Fruit fly (Drosophila melanogaster) whole organism, wandering third instar larva: ENCODE data around the gene CG3793.
A peak's percentile ranks its signal among the peaks of the same experiment; 100 is the strongest.

ENCODE experiments used
- Abd-B ChIP-seq: fragments of >200 bp; optimal IDR thresholded peaks from 2 replicates; lab custom pipeline; 2017; ENCODE audit warnings: missing biosample characterization, missing genetic modification characterization
- CG32264 ChIP-seq: fragments of 200-800 bp; sonication (Bioruptor generic); optimal IDR thresholded peaks from 2 replicates; lab custom pipeline; 2016; ENCODE audit warnings: missing biosample characterization, missing genetic modification characterization
- CG9705 ChIP-seq: fragments of 200-800 bp; sonication (Bioruptor generic); optimal IDR thresholded peaks from 2 replicates; lab custom pipeline; 2018; ENCODE audit warnings: missing biosample characterization, mild to moderate bottlenecking, missing genetic modification characterization
- CrebA ChIP-seq: fragments of 200-800 bp; sonication (Bioruptor generic); optimal IDR thresholded peaks from 2 replicates; lab custom pipeline; 2016; ENCODE audit warnings: missing biosample characterization, mild to moderate bottlenecking, missing genetic modification characterization, borderline replicate concordance
- Dfd ChIP-seq: fragments of >200 bp; optimal IDR thresholded peaks from 2 replicates; lab custom pipeline; 2017; ENCODE audit warnings: missing biosample characterization, missing genetic modification characterization
- Dif ChIP-seq: fragments of 200-275, 200-300 bp; sonication (Bioruptor generic); optimal IDR thresholded peaks from 2 replicates; lab custom pipeline; 2018; ENCODE audit warnings: missing biosample characterization, missing genetic modification characterization; ENCODE audit not compliant: partially characterized antibody
- GATAd ChIP-seq: sonication (Bioruptor generic); optimal IDR thresholded peaks from 2 replicates; lab custom pipeline; 2016; ENCODE audit warnings: missing biosample characterization, missing genetic modification characterization
- HLH106 ChIP-seq: fragments of 200-800 bp; optimal IDR thresholded peaks from 3 replicates; lab custom pipeline; 2019; ENCODE audit warnings: missing biosample characterization, mild to moderate bottlenecking, missing genetic modification characterization, moderate library complexity
- Hnf4 ChIP-seq: fragments of 200-800 bp; sonication (Bioruptor generic); optimal IDR thresholded peaks from 2 replicates; lab custom pipeline; 2016; ENCODE audit warnings: missing biosample characterization, mild to moderate bottlenecking, missing genetic modification characterization
- Hr78 ChIP-seq: fragments of >200 bp; optimal IDR thresholded peaks from 2 replicates; lab custom pipeline; 2017; ENCODE audit warnings: missing biosample characterization, missing genetic modification characterization
- Hr83 ChIP-seq: fragments of 200-300 bp; sonication (Bioruptor generic); optimal IDR thresholded peaks from 2 replicates; lab custom pipeline; 2016; ENCODE audit warnings: missing biosample characterization, mild to moderate bottlenecking, missing genetic modification characterization, moderate library complexity; ENCODE audit not compliant: poor library complexity, severe bottlenecking
- Jra ChIP-seq: sonication (Bioruptor generic); optimal IDR thresholded peaks from 2 replicates; lab custom pipeline; 2016; ENCODE audit warnings: missing biosample characterization, missing genetic modification characterization
- Mio ChIP-seq: sonication (Bioruptor generic); optimal IDR thresholded peaks from 2 replicates; lab custom pipeline; 2016; ENCODE audit warnings: missing biosample characterization, missing genetic modification characterization
- Myc ChIP-seq: fragments of >200 bp; optimal IDR thresholded peaks from 2 replicates; lab custom pipeline; 2017
- N ChIP-seq: fragments of >200 bp; optimal IDR thresholded peaks from 2 replicates; lab custom pipeline; 2018; ENCODE audit warnings: missing biosample characterization, missing external identifiers, missing genetic modification characterization
- OdsH ChIP-seq: fragments of 200-800 bp; sonication (Bioruptor generic); optimal IDR thresholded peaks from 2 replicates; lab custom pipeline; 2016; ENCODE audit warnings: missing biosample characterization, mild to moderate bottlenecking, missing genetic modification characterization
- Rel ChIP-seq, 2 experiments: fragments of 200-800 bp; sonication (Bioruptor generic) in 1 of 2; optimal IDR thresholded peaks; 2 replicates in 1 of 2; 3 replicates in 1 of 2; lab custom pipeline; 2016 to 2019; ENCODE audit warnings: mild to moderate bottlenecking in 2 of 2, missing biosample characterization in 2 of 2, missing genetic modification characterization in 2 of 2, moderate library complexity in 1 of 2
- Sp1 ChIP-seq: fragments of 200-800 bp; sonication (Bioruptor generic); optimal IDR thresholded peaks from 3 replicates; lab custom pipeline; 2019; ENCODE audit warnings: missing biosample characterization, mild to moderate bottlenecking, missing genetic modification characterization, moderate library complexity
- Vsx2 ChIP-seq: fragments of 200-300, 225-300 bp; sonication (Bioruptor generic); optimal IDR thresholded peaks from 2 replicates; lab custom pipeline; 2018; ENCODE audit warnings: missing biosample characterization, missing genetic modification characterization; ENCODE audit not compliant: partially characterized antibody
- br ChIP-seq: fragments of 200-800 bp; sonication (Bioruptor generic); optimal IDR thresholded peaks from 2 replicates; lab custom pipeline; 2016; ENCODE audit warnings: missing biosample characterization, missing genetic modification characterization
- brk ChIP-seq: fragments of 200-800 bp; sonication (Bioruptor generic); optimal IDR thresholded peaks from 2 replicates; lab custom pipeline; 2016; ENCODE audit warnings: missing biosample characterization, mild to moderate bottlenecking, missing genetic modification characterization
- dl ChIP-seq, 2 experiments: fragments of 175-275, 200-275 bp in 1 of 2; fragments of 200-275 bp in 1 of 2; sonication (Bioruptor generic); optimal IDR thresholded peaks; lab custom pipeline; 2018; ENCODE audit warnings: mild to moderate bottlenecking in 2 of 2, missing biosample characterization in 2 of 2, missing genetic modification characterization in 2 of 2, moderate library complexity in 2 of 2; ENCODE audit not compliant: partially characterized antibody in 2 of 2, insufficient read depth in 1 of 2
- dmrt93B ChIP-seq: fragments of 200-800 bp; sonication (Bioruptor generic); optimal IDR thresholded peaks from 2 replicates; lab custom pipeline; 2018; ENCODE audit warnings: missing biosample characterization, mild to moderate bottlenecking, missing genetic modification characterization
- dsf ChIP-seq: sonication (Bioruptor generic); optimal IDR thresholded peaks from 2 replicates; lab custom pipeline; 2016; ENCODE audit warnings: missing biosample characterization, missing genetic modification characterization, borderline replicate concordance
- ey ChIP-seq: fragments of 200-800 bp; sonication (Bioruptor generic); optimal IDR thresholded peaks from 2 replicates; lab custom pipeline; 2016; ENCODE audit warnings: missing biosample characterization, missing genetic modification characterization
- foxo ChIP-seq, 2 experiments: fragments of 200-800 bp; sonication (Bioruptor generic); optimal IDR thresholded peaks; 2 replicates in 1 of 2; 3 replicates in 1 of 2; lab custom pipeline; 2016 to 2017; ENCODE audit warnings: missing biosample characterization in 2 of 2, missing genetic modification characterization in 2 of 2
- fru ChIP-seq: fragments of 200-800 bp; sonication (Bioruptor generic); optimal IDR thresholded peaks from 3 replicates; lab custom pipeline; 2016; ENCODE audit warnings: missing biosample characterization, mild to moderate bottlenecking, missing genetic modification characterization
- h ChIP-seq: fragments of 200-800 bp; sonication (Bioruptor generic); optimal IDR thresholded peaks from 3 replicates; lab custom pipeline; 2016; ENCODE audit warnings: missing biosample characterization, mild to moderate bottlenecking, missing genetic modification characterization
- jim ChIP-seq: fragments of 175-275, 200-325 bp; sonication (Bioruptor generic); optimal IDR thresholded peaks from 2 replicates; lab custom pipeline; 2016; ENCODE audit warnings: missing biosample characterization, mild to moderate bottlenecking, missing genetic modification characterization
- lola ChIP-seq: fragments of >200 bp; optimal IDR thresholded peaks from 2 replicates; lab custom pipeline; 2017; ENCODE audit warnings: missing biosample characterization, missing genetic modification characterization
- pan ChIP-seq: fragments of >200 bp; optimal IDR thresholded peaks from 2 replicates; lab custom pipeline; 2017
- psq ChIP-seq: fragments of 200-800 bp; sonication (Bioruptor generic); optimal IDR thresholded peaks from 3 replicates; lab custom pipeline; 2017; ENCODE audit warnings: missing biosample characterization, mild to moderate bottlenecking, missing genetic modification characterization, moderate library complexity
- rgr ChIP-seq: fragments of 200-800 bp; sonication (Bioruptor generic); optimal IDR thresholded peaks from 3 replicates; lab custom pipeline; 2016; ENCODE audit warnings: missing biosample characterization, mild to moderate bottlenecking, missing genetic modification characterization
- sage ChIP-seq: fragments of 200-800 bp; sonication (Bioruptor generic); optimal IDR thresholded peaks from 2 replicates; lab custom pipeline; 2016; ENCODE audit warnings: missing biosample characterization, mild to moderate bottlenecking, missing genetic modification characterization
- sv ChIP-seq: fragments of 200-800 bp; sonication (Bioruptor generic); optimal IDR thresholded peaks from 3 replicates; lab custom pipeline; 2016; ENCODE audit warnings: missing biosample characterization, missing genetic modification characterization
- tai ChIP-seq: sonication (Bioruptor generic); optimal IDR thresholded peaks from 2 replicates; lab custom pipeline; 2016; ENCODE audit warnings: missing biosample characterization, missing genetic modification characterization
- usp ChIP-seq: fragments of >200 bp; optimal IDR thresholded peaks from 2 replicates; lab custom pipeline; 2017; ENCODE audit warnings: missing biosample characterization, missing genetic modification characterization
- woc ChIP-seq: sonication (Bioruptor generic); optimal IDR thresholded peaks from 2 replicates; lab custom pipeline; 2016; ENCODE audit warnings: missing biosample characterization, mild to moderate bottlenecking, missing genetic modification characterization

The CG3793 gene

DNA sequence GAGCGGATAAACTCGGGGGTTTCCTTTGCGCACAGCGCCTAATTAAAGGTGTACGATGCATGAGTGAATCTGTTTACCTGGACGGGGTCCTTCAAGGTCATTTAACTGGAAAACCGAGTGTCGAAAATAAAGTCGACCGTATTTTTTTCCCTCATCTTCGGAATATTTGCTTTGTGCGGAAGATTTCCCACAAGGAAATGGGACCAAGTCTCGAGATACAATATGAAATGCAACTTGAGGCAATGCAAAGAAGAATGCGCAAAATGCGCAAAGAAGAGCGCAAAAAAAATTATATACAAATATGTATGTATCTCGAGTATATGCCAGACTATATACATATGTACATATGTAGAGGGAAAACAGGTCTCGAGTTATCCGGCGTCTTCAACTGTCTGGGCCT lies 21.0 kb upstream of the CG3793 start:
- no peak for TF ChIP-seq Dif (GFP tag; lab: Kevin White, UChicago)
- no peak for TF ChIP-seq Hnf4
- no peak for TF ChIP-seq lola (GFP tag; lab: Kevin White, UChicago)
- TF ChIP-seq dl (GFP tag; optimal IDR thresholded peaks at IDR 0.05; lab: Kevin White, UChicago; ENCODE audit: insufficient read depth in 1 of 2, partially characterized antibody in 2 of 2), result no peak
- no peak for TF ChIP-seq CrebA (GFP tag; lab: Kevin White, UChicago)
- TF ChIP-seq Jra (GFP tag; lab: Kevin White, UChicago), result no peak
- no peak for TF ChIP-seq Vsx2 (GFP tag; lab: Kevin White, UChicago)
- no peak for TF ChIP-seq foxo (GFP tag; optimal IDR thresholded peaks at IDR 0.05; lab: Kevin White, UChicago)
- no peak for TF ChIP-seq OdsH (GFP tag; lab: Kevin White, UChicago)
- no peak for TF ChIP-seq Rel (GFP tag; optimal IDR thresholded peaks at IDR 0.05; lab: Kevin White, UChicago)
- TF ChIP-seq Rel (tag; optimal IDR thresholded peaks at IDR 0.05; lab: Kevin White, UChicago), result no peak
- no peak for TF ChIP-seq dmrt93B (GFP tag; lab: Kevin White, UChicago)
- TF ChIP-seq Hr78, result no peak
- no peak for TF ChIP-seq dsf (GFP tag; lab: Kevin White, UChicago)
- TF ChIP-seq brk (GFP tag; lab: Kevin White, UChicago), result no peak
- no peak for TF ChIP-seq Mio (GFP tag; lab: Kevin White, UChicago)
- no peak for TF ChIP-seq Dfd (GFP tag; lab: Kevin White, UChicago)
- TF ChIP-seq h (GFP tag; lab: Kevin White, UChicago), result no peak
- no peak for TF ChIP-seq CG9705 (GFP tag; lab: Kevin White, UChicago)
- no peak for TF ChIP-seq Myc
- TF ChIP-seq, all 38 proteins: peak for 0

DNA sequence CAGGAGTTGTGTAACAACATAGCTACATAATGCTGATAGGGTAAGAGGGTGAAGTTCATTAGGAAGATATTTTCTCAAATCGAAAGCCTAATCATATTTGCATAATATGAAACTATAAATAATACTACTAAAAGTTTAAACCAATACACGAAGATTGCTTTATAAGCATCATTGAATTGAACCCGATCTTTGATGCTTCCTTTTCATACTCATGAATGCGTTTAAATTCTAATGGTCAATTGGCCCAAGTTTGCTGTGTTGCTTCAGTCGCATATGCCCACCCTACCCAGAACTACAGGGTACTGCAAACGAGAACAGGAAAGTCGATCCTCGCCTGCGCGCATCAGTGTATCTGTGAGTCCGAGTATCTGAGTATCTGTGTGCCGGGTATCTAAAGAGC lies 20.4 kb upstream of the CG3793 start:
- no peak for TF ChIP-seq GATAd
- TF ChIP-seq lola (GFP tag; lab: Kevin White, UChicago), result no peak
- peak; percentile 66 for TF ChIP-seq brk (GFP tag; lab: Kevin White, UChicago)
- TF ChIP-seq dmrt93B (GFP tag; lab: Kevin White, UChicago), result peak; percentile 6
- TF ChIP-seq Hnf4, result peak; percentile 87
- TF ChIP-seq h (GFP tag; lab: Kevin White, UChicago), result peak; percentile 53
- peak; percentile 35 for TF ChIP-seq HLH106 (tag; lab: Kevin White, UChicago)
- peak; percentile 23 for TF ChIP-seq CrebA (GFP tag; lab: Kevin White, UChicago)
- peak; percentile 96 for TF ChIP-seq Sp1
- no peak for TF ChIP-seq pan (lab: Kevin White, UChicago)
- TF ChIP-seq N (GFP tag; lab: Kevin White, UChicago), result no peak
- no peak for TF ChIP-seq Hr78
- peak; percentile 94 for TF ChIP-seq OdsH (GFP tag; lab: Kevin White, UChicago)
- no peak for TF ChIP-seq jim (GFP tag; lab: Kevin White, UChicago)
- TF ChIP-seq Abd-B, result no peak
- no peak for TF ChIP-seq Hr83
- TF ChIP-seq dsf (GFP tag; lab: Kevin White, UChicago), result peak; percentile 1
- peak; percentile 83 for TF ChIP-seq tai (GFP tag; lab: Kevin White, UChicago)
- TF ChIP-seq rgr, result peak; percentile 91
- no peak for TF ChIP-seq Myc
- TF ChIP-seq Jra (GFP tag; lab: Kevin White, UChicago), result peak; percentile 86
- peak; percentile 94 for TF ChIP-seq psq (GFP tag; lab: Kevin White, UChicago)
- TF ChIP-seq fru (GFP tag; lab: Kevin White, UChicago), result peak; percentile 96
- TF ChIP-seq ey (GFP tag; lab: Kevin White, UChicago), result peak; percentile 95
- TF ChIP-seq Mio (GFP tag; lab: Kevin White, UChicago), result peak; percentile 46
- TF ChIP-seq foxo (GFP tag; optimal IDR thresholded peaks at IDR 0.05; lab: Kevin White, UChicago), result peak in 1 of 2 experiments; percentile 94
- TF ChIP-seq Rel (GFP tag; optimal IDR thresholded peaks at IDR 0.05; lab: Kevin White, UChicago), result no peak
- TF ChIP-seq Rel (tag; optimal IDR thresholded peaks at IDR 0.05; lab: Kevin White, UChicago), result peak; percentile 16
- TF ChIP-seq br (GFP tag; lab: Kevin White, UChicago), result peak; percentile 96
- TF ChIP-seq woc (GFP tag; lab: Kevin White, UChicago), result peak; percentile 85
- no peak for TF ChIP-seq Dif (GFP tag; lab: Kevin White, UChicago)
- TF ChIP-seq dl (GFP tag; optimal IDR thresholded peaks at IDR 0.05; lab: Kevin White, UChicago; ENCODE audit: insufficient read depth in 1 of 2, partially characterized antibody in 2 of 2), result no peak
- no peak for TF ChIP-seq CG32264 (GFP tag; lab: Kevin White, UChicago)
- TF ChIP-seq sv (GFP tag; lab: Kevin White, UChicago), result no peak
- no peak for TF ChIP-seq Dfd (GFP tag; lab: Kevin White, UChicago)
- TF ChIP-seq CG9705 (GFP tag; lab: Kevin White, UChicago), result no peak
- TF ChIP-seq Vsx2 (GFP tag; lab: Kevin White, UChicago), result no peak
- TF ChIP-seq usp, result no peak
- no peak for TF ChIP-seq sage (GFP tag; lab: Kevin White, UChicago)
- TF ChIP-seq, all 38 proteins: peak for 20
